Worm (Caenorhabditis elegans): ENCODE results near the gene twk-13.
A peak's percentile ranks its signal among the peaks of the same experiment; 100 is the strongest.

twk-13 gene

DNA sequence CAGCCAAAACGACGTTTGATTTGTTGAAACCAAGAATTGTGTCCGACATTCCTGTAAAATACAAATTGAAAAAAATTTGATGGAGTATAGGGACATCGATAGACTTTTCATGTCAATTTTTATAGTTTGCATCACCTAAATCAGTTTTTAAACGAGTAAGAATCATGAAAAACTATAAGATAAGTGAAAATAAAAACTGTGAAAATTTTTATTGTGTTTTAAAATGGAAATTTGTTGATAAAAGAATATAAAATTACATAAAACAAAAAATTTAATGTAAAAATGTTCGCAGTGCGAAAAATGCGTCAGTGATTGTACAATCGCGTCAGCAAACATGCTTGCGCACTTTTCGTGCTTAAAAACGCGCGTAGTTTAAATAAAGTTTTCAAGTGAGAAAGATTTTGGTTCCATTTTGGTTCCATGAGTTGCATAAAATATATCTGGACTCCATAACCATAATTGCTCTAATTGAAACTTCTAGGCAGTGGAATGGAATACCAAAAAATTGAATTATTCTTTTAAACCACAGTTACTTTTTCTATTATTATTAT is 5.7 kb upstream of the twk-13 start, which contains the start of gene tomm-20:
Gene tomm-20 (minus strand): TSS at position 51 of the 551 bp plus-strand sequence.
- TF ChIP-seq grh-1 (GFP tag; IDR thresholded peaks at IDR 0.05) (peak; percentile 93), sptf-1 (tag; optimal IDR thresholded peaks at IDR 0.05) (no peak), irx-1 (tag; optimal IDR thresholded peaks at IDR 0.05) (peak; percentile 89), tlp-1 (tag; optimal IDR thresholded peaks at IDR 0.05) (no peak), Y116A8C.19 (tag; optimal IDR thresholded peaks at IDR 0.05; ENCODE audit: borderline replicate concordance) (no peak), nhr-11 (tag; optimal IDR thresholded peaks at IDR 0.05) (peak; percentile 88), nhr-12 (tag; optimal IDR thresholded peaks at IDR 0.05) (no peak), ama-1 (optimal IDR thresholded peaks at IDR 0.05) (peak; percentile 83), mef-2 (tag; optimal IDR thresholded peaks at IDR 0.05) (peak; percentile 59), fos-1 (tag; optimal IDR thresholded peaks at IDR 0.05) (peak; percentile 88), unc-98 (GFP tag; IDR thresholded peaks at IDR 0.05) (peak; percentile 55; the same call in 1 of the 2 replicates), C04F5.9 (tag; optimal IDR thresholded peaks at IDR 0.05) (peak; percentile 62), nhr-19 (GFP tag; conservative IDR thresholded peaks at IDR 0.05) (peak; percentile 96), ceh-90 (tag; optimal IDR thresholded peaks at IDR 0.05) (peak; percentile 40), efl-1 (optimal IDR thresholded peaks at IDR 0.05) (peak; percentile 98 to 99), efl-1 (GFP tag; optimal IDR thresholded peaks at IDR 0.05 in 1 of 2) (peak; percentile 98 to 100), rnt-1 (tag; optimal IDR thresholded peaks at IDR 0.05) (peak; percentile 96), ces-1 (GFP tag; optimal IDR thresholded peaks at IDR 0.05) (no peak), blmp-1 (tag; optimal IDR thresholded peaks at IDR 0.05) (peak; percentile 87), alr-1 (tag; optimal IDR thresholded peaks at IDR 0.05; ENCODE audit: borderline replicate concordance) (no peak), tbx-2 (tag; optimal IDR thresholded peaks at IDR 0.05) (peak; percentile 95), nhr-84 (tag; optimal IDR thresholded peaks at IDR 0.05) (no peak), dsc-1 (tag; optimal IDR thresholded peaks at IDR 0.05) (peak; percentile 95), hlh-17 (GFP tag; optimal IDR thresholded peaks at IDR 0.05; ENCODE audit: borderline replicate concordance) (no peak), pqm-1 (tag; optimal IDR thresholded peaks at IDR 0.05) (no peak), C16A3.4 (tag; optimal IDR thresholded peaks at IDR 0.05) (peak; percentile 96), unc-30 (tag; optimal IDR thresholded peaks at IDR 0.05) (no peak), ztf-4 (tag; optimal IDR thresholded peaks at IDR 0.05) (peak; percentile 87), ceh-82 (tag; optimal IDR thresholded peaks at IDR 0.05) (peak; percentile 93 to 96 (median 94)), nhr-90 (tag; optimal IDR thresholded peaks at IDR 0.05; ENCODE audit: poor library complexity) (peak; percentile 97), aly-2 (tag; optimal IDR thresholded peaks at IDR 0.05) (peak; percentile 88), hlh-4 (tag; optimal IDR thresholded peaks at IDR 0.05) (no peak), zip-4 (GFP tag; optimal IDR thresholded peaks at IDR 0.05) (peak; percentile 83), mep-1 (tag; optimal IDR thresholded peaks at IDR 0.05) (peak; percentile 99), ets-5 (GFP tag; IDR thresholded peaks at IDR 0.05) (no peak), unc-86 (tag; optimal IDR thresholded peaks at IDR 0.05) (peak; percentile 92), nhr-47 (tag; optimal IDR thresholded peaks at IDR 0.05) (peak; percentile 97), nhr-237 (tag; optimal IDR thresholded peaks at IDR 0.05) (peak; percentile 74), lin-39 (tag; optimal IDR thresholded peaks at IDR 0.05) (peak; percentile 95), pax-3 (tag; optimal IDR thresholded peaks at IDR 0.05) (peak; percentile 95), sup-37 (GFP tag; optimal IDR thresholded peaks at IDR 0.05) (peak; percentile 78), C34B4.2 (tag; optimal IDR thresholded peaks at IDR 0.05) (peak; percentile 34), nhr-85 (tag) (peak; percentile 97), xbp-1 (tag; optimal IDR thresholded peaks at IDR 0.05) (peak; percentile 93), skn-1 (tag; optimal IDR thresholded peaks at IDR 0.05) (peak; percentile 90), egl-13 (tag; optimal IDR thresholded peaks at IDR 0.05) (peak; percentile 91), sox-4 (tag; optimal IDR thresholded peaks at IDR 0.05) (peak; percentile 83), unc-62 (GFP tag; optimal IDR thresholded peaks at IDR 0.05) (no peak), nhr-77 (tag; optimal IDR thresholded peaks at IDR 0.05) (peak; percentile 84), aha-1 (tag; optimal IDR thresholded peaks at IDR 0.05) (peak; percentile 69), egl-27 (tag; optimal IDR thresholded peaks at IDR 0.05) (no peak), pag-3 (tag; optimal IDR thresholded peaks at IDR 0.05; ENCODE audit: borderline replicate concordance, insufficient read depth) (peak; percentile 52), unc-130 (tag; optimal IDR thresholded peaks at IDR 0.05) (peak; percentile 93), elt-2 (tag; optimal IDR thresholded peaks at IDR 0.05) (peak; percentile 72)
